Worm (Caenorhabditis elegans): ENCODE results near the gene M106.7.
"Not testable (repeated sequence)": the region's sequence is repeated elsewhere in the genome, so short reads cannot be mapped to it uniquely, and the experiment has no call there.

The M106.7 gene

DNA sequence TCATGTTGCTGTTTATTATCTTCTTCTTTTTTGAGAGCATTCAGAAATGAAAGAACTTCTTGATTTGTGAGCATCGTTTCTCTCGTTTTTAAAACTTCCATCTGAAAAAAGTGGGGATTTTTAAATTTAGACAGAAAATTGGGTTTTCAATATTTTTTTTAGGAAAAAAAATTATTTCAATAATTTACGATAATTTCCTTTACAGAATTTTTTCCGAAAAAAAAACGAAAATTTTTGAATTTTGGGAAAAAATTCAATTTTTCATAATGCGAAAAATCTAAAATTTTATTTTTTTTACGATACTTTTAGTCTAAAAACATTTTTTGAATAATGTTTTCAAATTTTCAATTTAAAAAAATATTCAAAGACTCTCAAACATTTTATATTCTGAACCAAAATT is at the start of gene M106.7:
Gene M106.7 (minus strand): TSS at position 101 of the 400 bp plus-strand sequence.
- TF ChIP-seq ets-5 (GFP tag; IDR thresholded peaks at IDR 0.05) (no peak), unc-98 (GFP tag; IDR thresholded peaks at IDR 0.05) (no peak), zag-1 (tag; optimal IDR thresholded peaks at IDR 0.05) (no peak), unc-86 (tag; optimal IDR thresholded peaks at IDR 0.05) (no peak), ces-1 (GFP tag; optimal IDR thresholded peaks at IDR 0.05) (no peak), C04F5.9 (tag; optimal IDR thresholded peaks at IDR 0.05) (no peak), nhr-77 (tag; optimal IDR thresholded peaks at IDR 0.05) (no peak), nhr-19 (GFP tag; conservative IDR thresholded peaks at IDR 0.05) (no peak), sox-4 (tag; optimal IDR thresholded peaks at IDR 0.05) (no peak), nhr-76 (tag; optimal IDR thresholded peaks at IDR 0.05) (no peak), zip-4 (GFP tag; optimal IDR thresholded peaks at IDR 0.05) (no peak), grh-1 (GFP tag; IDR thresholded peaks at IDR 0.05) (no peak), xbp-1 (tag; optimal IDR thresholded peaks at IDR 0.05) (no peak), ceh-82 (tag; optimal IDR thresholded peaks at IDR 0.05) (no peak), C34B4.2 (tag; optimal IDR thresholded peaks at IDR 0.05) (no peak)

- TF ChIP-seq snpc-4 (tag; optimal IDR thresholded peaks at IDR 0.05); grh-1 (GFP tag; IDR thresholded peaks at IDR 0.05); C16A3.4 (tag; optimal IDR thresholded peaks at IDR 0.05): not testable (repeated sequence)
Measured at ce11 chrII:10904379-10904778, 47.4 kb upstream of the M106.7 start, which contains the start of gene sra-12. Gene sra-12 (minus strand): TSS chrII:10904479.

- TF ChIP-seq nhr-20 (tag; optimal IDR thresholded peaks at IDR 0.05) (no peak), sox-4 (tag; optimal IDR thresholded peaks at IDR 0.05) (no peak), zag-1 (tag; optimal IDR thresholded peaks at IDR 0.05) (no peak), pag-3 (tag; optimal IDR thresholded peaks at IDR 0.05; ENCODE audit: borderline replicate concordance, insufficient read depth) (no peak), aha-1 (tag; optimal IDR thresholded peaks at IDR 0.05) (no peak), unc-86 (tag; optimal IDR thresholded peaks at IDR 0.05) (no peak), pax-3 (tag; optimal IDR thresholded peaks at IDR 0.05) (no peak), efl-1 (optimal IDR thresholded peaks at IDR 0.05) (no peak), efl-1 (GFP tag; optimal IDR thresholded peaks at IDR 0.05 in 1 of 2) (no peak), blmp-1 (tag; optimal IDR thresholded peaks at IDR 0.05) (no peak), ceh-82 (tag; optimal IDR thresholded peaks at IDR 0.05) (no peak), fos-1 (tag; optimal IDR thresholded peaks at IDR 0.05) (no peak), jun-1 (tag; optimal IDR thresholded peaks at IDR 0.05) (no peak), ceh-90 (tag; optimal IDR thresholded peaks at IDR 0.05) (no peak), C16A3.4 (tag; optimal IDR thresholded peaks at IDR 0.05) (no peak), unc-30 (tag; optimal IDR thresholded peaks at IDR 0.05) (no peak), nhr-19 (GFP tag; conservative IDR thresholded peaks at IDR 0.05) (no peak), nhr-77 (tag; optimal IDR thresholded peaks at IDR 0.05) (no peak)
Measured at ce11 chrII:10902104-10902503, 45.1 kb upstream of the M106.7 start, which contains the start of gene gly-1. Gene gly-1 (minus strand): TSS chrII:10902204.

ce11 chrII:10898998-10899397 is 42.0 kb upstream of the M106.7 start:
- TF ChIP-seq fkh-4 (tag; optimal IDR thresholded peaks at IDR 0.05; ENCODE audit: borderline replicate concordance) (peak; percentile 63), xbp-1 (tag; optimal IDR thresholded peaks at IDR 0.05) (no peak), dsc-1 (tag; optimal IDR thresholded peaks at IDR 0.05) (peak; percentile 93), mab-9 (GFP tag; IDR thresholded peaks at IDR 0.05) (no peak)

- no peak for TF ChIP-seq lin-14 (GFP tag; optimal IDR thresholded peaks at IDR 0.05)
- no peak for TF ChIP-seq sox-4 (tag; optimal IDR thresholded peaks at IDR 0.05)
- no peak for TF ChIP-seq mab-9 (GFP tag; IDR thresholded peaks at IDR 0.05)
- no peak for TF ChIP-seq hlh-4 (tag; optimal IDR thresholded peaks at IDR 0.05)
- TF ChIP-seq aly-2 (tag; optimal IDR thresholded peaks at IDR 0.05): no peak
- TF ChIP-seq skn-1 (tag; optimal IDR thresholded peaks at IDR 0.05): no peak
- TF ChIP-seq ama-1 (optimal IDR thresholded peaks at IDR 0.05): no peak
- TF ChIP-seq pqm-1 (tag; optimal IDR thresholded peaks at IDR 0.05): no peak
- TF ChIP-seq Y116A8C.19 (tag; optimal IDR thresholded peaks at IDR 0.05; ENCODE audit: borderline replicate concordance): no peak
- no peak for TF ChIP-seq ceh-88 (GFP tag; IDR thresholded peaks at IDR 0.05)
Measured at ce11 chrII:10895959-10896358, 39.0 kb upstream of the M106.7 start.
